Fruit fly (Drosophila melanogaster) whole organism, embryonic: ENCODE results near the gene baf.

Experiments used
- Asciz ChIP-seq: fragments of 200-800 bp; sonication (Bioruptor generic); optimal IDR thresholded peaks from 2 replicates; lab custom pipeline; 2017; ENCODE audit warnings: missing biosample characterization, mild to moderate bottlenecking, missing genetic modification characterization, missing genetic modification reagents
- Bgb ChIP-seq: fragments of 200-800 bp; sonication (Bioruptor generic); IDR thresholded peaks from 2 replicates; pipeline ENCODE4 v1.3.6; 2022; ENCODE audit warnings: missing biosample characterization, missing genetic modification characterization; ENCODE audit not compliant: partially characterized antibody
- CG10321 ChIP-seq: fragments of 200-800 bp; sonication (Bioruptor generic); IDR thresholded peaks from 2 replicates; pipeline ENCODE4 v1.3.6; 2022; ENCODE audit warnings: missing biosample characterization, missing genetic modification characterization
- CG10462 ChIP-seq: fragments of 200-800 bp; sonication (Bioruptor generic); optimal IDR thresholded peaks from 2 replicates; lab custom pipeline; 2016; ENCODE audit warnings: missing biosample characterization, missing genetic modification characterization
- CG10543 ChIP-seq: fragments of 200-800 bp; sonication (Bioruptor generic); optimal IDR thresholded peaks from 3 replicates; lab custom pipeline; 2017; ENCODE audit warnings: missing biosample characterization, mild to moderate bottlenecking, missing genetic modification characterization, moderate library complexity
- CG12071 ChIP-seq: fragments of 200-800 bp; sonication (Bioruptor generic); optimal IDR thresholded peaks from 3 replicates; lab custom pipeline; 2018; ENCODE audit warnings: missing biosample characterization, mild to moderate bottlenecking, missing genetic modification characterization
- CG12219 ChIP-seq: fragments of 200-800 bp; sonication (Bioruptor generic); optimal IDR thresholded peaks from 3 replicates; lab custom pipeline; 2018; ENCODE audit warnings: missing biosample characterization, mild to moderate bottlenecking, missing genetic modification characterization
- CG12391 ChIP-seq: fragments of 200-800 bp; sonication (Bioruptor generic); optimal IDR thresholded peaks from 3 replicates; lab custom pipeline; 2018; ENCODE audit warnings: missing biosample characterization, mild to moderate bottlenecking, missing genetic modification characterization, moderate library complexity
- CG15479 ChIP-seq: fragments of 200-800 bp; sonication (Bioruptor generic); optimal IDR thresholded peaks from 3 replicates; lab custom pipeline; 2019; ENCODE audit warnings: missing biosample characterization, mild to moderate bottlenecking, missing genetic modification characterization, moderate library complexity
- CG17359 ChIP-seq: fragments of 200-800 bp; sonication (Bioruptor generic); optimal IDR thresholded peaks from 3 replicates; lab custom pipeline; 2018; ENCODE audit warnings: missing biosample characterization, mild to moderate bottlenecking, missing genetic modification characterization, moderate library complexity
- CG18011 ChIP-seq: fragments of 200-800 bp; sonication (Bioruptor generic); optimal IDR thresholded peaks from 2 replicates; lab custom pipeline; 2017; ENCODE audit warnings: missing biosample characterization, missing genetic modification characterization, mild to moderate bottlenecking, moderate library complexity, missing genotype
- CG2199 ChIP-seq: fragments of 200-800 bp; sonication (Bioruptor generic); IDR thresholded peaks from 3 replicates; pipeline ENCODE4 v1.3.6; 2022; ENCODE audit warnings: missing biosample characterization, missing genetic modification characterization
- CG3065 ChIP-seq: fragments of 200-800 bp; sonication (Bioruptor generic); optimal IDR thresholded peaks from 2 replicates; lab custom pipeline; 2016; ENCODE audit warnings: missing biosample characterization, missing genetic modification characterization
- CG8089 ChIP-seq: fragments of 200-800 bp; sonication (Bioruptor generic); optimal IDR thresholded peaks from 3 replicates; lab custom pipeline; 2016; ENCODE audit warnings: missing biosample characterization, missing genetic modification characterization
- CG8290 ChIP-seq, 3 experiments: fragments of 200-800 bp; sonication (Bioruptor generic); optimal IDR thresholded peaks; 2 replicates each; lab custom pipeline; 2016 to 2019; ENCODE audit warnings: missing biosample characterization in 3 of 3, missing genetic modification characterization in 3 of 3, mild to moderate bottlenecking in 2 of 3, moderate library complexity in 1 of 3
- Dip3 ChIP-seq: fragments of 200-800 bp; sonication (Bioruptor generic); optimal IDR thresholded peaks from 3 replicates; lab custom pipeline; 2016; ENCODE audit warnings: missing biosample characterization, missing genetic modification characterization
- Drgx ChIP-seq: fragments of 200-800 bp; sonication (Bioruptor generic); IDR thresholded peaks from 2 replicates; pipeline ENCODE4 v1.3.6; 2022; ENCODE audit warnings: missing biosample characterization, missing genetic modification characterization
- Eip74EF ChIP-seq, 2 experiments: fragments of 200-800 bp in 1 of 2; fragments of >200 bp in 1 of 2; sonication (Bioruptor generic) in 1 of 2; optimal IDR thresholded peaks; 2 replicates each; lab custom pipeline; 2017 to 2019; ENCODE audit warnings: missing biosample characterization in 2 of 2, missing genetic modification characterization in 2 of 2, mild to moderate bottlenecking in 1 of 2, moderate library complexity in 1 of 2
- GATAe ChIP-seq: fragments of 200-800 bp; sonication (Bioruptor generic); conservative IDR thresholded peaks from 2 replicates; pipeline ENCODE4 v1.3.6; 2022; ENCODE audit warnings: missing biosample characterization, missing genetic modification characterization
- HHEX ChIP-seq: fragments of 200-800 bp; sonication (Bioruptor generic); optimal IDR thresholded peaks from 3 replicates; lab custom pipeline; 2017; ENCODE audit warnings: missing biosample characterization, mild to moderate bottlenecking, missing genetic modification characterization, missing genetic modification reagents
- Hey ChIP-seq: fragments of 200-800 bp; sonication (Bioruptor generic); optimal IDR thresholded peaks from 3 replicates; lab custom pipeline; 2018; ENCODE audit warnings: missing biosample characterization, mild to moderate bottlenecking, missing genetic modification characterization
- Meics ChIP-seq: fragments of 200-800 bp; sonication (Bioruptor generic); optimal IDR thresholded peaks from 2 replicates; lab custom pipeline; 2017; ENCODE audit warnings: missing biosample characterization, mild to moderate bottlenecking, missing genetic modification characterization
- Pdp1 ChIP-seq, 2 experiments: fragments of 200-800 bp; sonication (Bioruptor generic); optimal IDR thresholded peaks; 3 replicates each; lab custom pipeline; 2016; ENCODE audit warnings: missing biosample characterization in 2 of 2, missing genetic modification characterization in 2 of 2, mild to moderate bottlenecking in 1 of 2, moderate library complexity in 1 of 2
- Ptx1 ChIP-seq: fragments of 200-800 bp; sonication (Bioruptor generic); IDR thresholded peaks from 2 replicates; pipeline ENCODE4 v1.3.6; 2022; ENCODE audit warnings: missing biosample characterization, missing genetic modification characterization
- Taf1 ChIP-seq: fragments of 200-800 bp; sonication (Bioruptor generic); IDR thresholded peaks from 2 replicates; pipeline ENCODE4 v1.3.6; 2022; ENCODE audit warnings: missing biosample characterization, missing genetic modification characterization
- Trl ChIP-seq, 3 experiments: fragments of >200 bp in 2 of 3; fragments of 200-800 bp in 1 of 3; sonication (Bioruptor generic) in 1 of 3; optimal IDR thresholded peaks; 2 replicates in 1 of 3; 3 replicates in 2 of 3; lab custom pipeline; 2016 to 2017; ENCODE audit warnings: missing biosample characterization in 1 of 3, missing genetic modification characterization in 1 of 3
- abd-A ChIP-seq: fragments of 200-800 bp; sonication (Bioruptor generic); optimal IDR thresholded peaks from 3 replicates; lab custom pipeline; 2019; ENCODE audit warnings: missing biosample characterization, mild to moderate bottlenecking, missing genetic modification characterization, moderate library complexity
- bigmax ChIP-seq: fragments of 200-800 bp; sonication (Bioruptor generic); optimal IDR thresholded peaks from 2 replicates; lab custom pipeline; 2018; ENCODE audit warnings: missing biosample characterization, mild to moderate bottlenecking, missing genetic modification characterization
- chinmo ChIP-seq: fragments of 200-800 bp; sonication (Bioruptor generic); IDR thresholded peaks from 4 replicates; pipeline ENCODE4 v1.3.6; 2022; ENCODE audit warnings: missing biosample characterization, missing genetic modification characterization; ENCODE audit not compliant: partially characterized antibody
- chm ChIP-seq: fragments of 200-800 bp; sonication (Bioruptor generic); IDR thresholded peaks from 2 replicates; pipeline ENCODE4 v1.3.6; 2022; ENCODE audit warnings: missing biosample characterization, missing genetic modification characterization
- ci ChIP-seq: fragments of 200-800 bp; sonication (Bioruptor generic); IDR thresholded peaks from 3 replicates; pipeline ENCODE4 v1.3.6; 2022; ENCODE audit warnings: missing biosample characterization, missing genetic modification characterization
- crol ChIP-seq: fragments of 200-800 bp; sonication (Bioruptor generic); IDR thresholded peaks from 2 replicates; pipeline ENCODE4 v1.3.6; 2022; ENCODE audit warnings: missing biosample characterization, missing genetic modification characterization
- exex ChIP-seq: fragments of 200-800 bp; sonication (Bioruptor generic); optimal IDR thresholded peaks from 4 replicates; lab custom pipeline; 2018; ENCODE audit warnings: missing biosample characterization, mild to moderate bottlenecking, missing genetic modification characterization, moderate library complexity
- gcm2 ChIP-seq: fragments of 200-800 bp; sonication (Bioruptor generic); optimal IDR thresholded peaks from 2 replicates; lab custom pipeline; 2016; ENCODE audit warnings: missing biosample characterization, missing genetic modification characterization
- kah ChIP-seq: fragments of 200-800 bp; sonication (Bioruptor generic); optimal IDR thresholded peaks from 2 replicates; lab custom pipeline; 2018; ENCODE audit warnings: missing biosample characterization, mild to moderate bottlenecking, missing genetic modification characterization
- lab ChIP-seq: fragments of 200-800 bp; sonication (Bioruptor generic); optimal IDR thresholded peaks from 3 replicates; lab custom pipeline; 2017; ENCODE audit warnings: missing biosample characterization, missing genetic modification characterization, mild to moderate bottlenecking, moderate library complexity, missing genetic modification reagents
- mirr ChIP-seq: fragments of 200-800 bp; sonication (Bioruptor generic); optimal IDR thresholded peaks from 3 replicates; lab custom pipeline; 2018; ENCODE audit warnings: missing biosample characterization, mild to moderate bottlenecking, missing genetic modification characterization
- mld ChIP-seq: fragments of 200-800 bp; sonication (Bioruptor generic); IDR thresholded peaks from 3 replicates; pipeline ENCODE4 v1.3.6; 2022; ENCODE audit warnings: missing biosample characterization, missing genetic modification characterization; ENCODE audit not compliant: partially characterized antibody
- pnt ChIP-seq: fragments of 200-800 bp; sonication (Bioruptor generic); optimal IDR thresholded peaks from 3 replicates; lab custom pipeline; 2016; ENCODE audit warnings: missing biosample characterization, missing genetic modification characterization
- rib ChIP-seq: fragments of 200-800 bp; sonication (Bioruptor generic); IDR thresholded peaks from 2 replicates; pipeline ENCODE4 v1.3.6; 2022; ENCODE audit warnings: missing biosample characterization, missing genetic modification characterization
- sqz ChIP-seq: fragments of 200-800 bp; sonication (Bioruptor generic); optimal IDR thresholded peaks from 3 replicates; lab custom pipeline; 2018; ENCODE audit warnings: missing biosample characterization, mild to moderate bottlenecking, missing genetic modification characterization
- stc ChIP-seq: fragments of 200-800 bp; sonication (Bioruptor generic); IDR thresholded peaks from 2 replicates; pipeline ENCODE4 v1.3.6; 2022; ENCODE audit warnings: missing biosample characterization, missing genetic modification characterization
- sug ChIP-seq: fragments of 200-800 bp; optimal IDR thresholded peaks from 2 replicates; lab custom pipeline; 2019; ENCODE audit warnings: missing biosample characterization, mild to moderate bottlenecking, missing genetic modification characterization, moderate library complexity
- tll ChIP-seq, 2 experiments: fragments of 200-800 bp in 1 of 2; fragments of >200 bp in 1 of 2; sonication (Bioruptor generic) in 1 of 2; optimal IDR thresholded peaks; 2 replicates each; lab custom pipeline; 2017 to 2019; ENCODE audit warnings: missing biosample characterization in 2 of 2, missing genetic modification characterization in 2 of 2, mild to moderate bottlenecking in 1 of 2, moderate library complexity in 1 of 2
- wor ChIP-seq: fragments of 200-800 bp; sonication (Bioruptor generic); IDR thresholded peaks from 2 replicates; pipeline ENCODE4 v1.3.6; 2022; ENCODE audit warnings: missing biosample characterization, missing genetic modification characterization
- z ChIP-seq: fragments of 200-800 bp; sonication (Bioruptor generic); IDR thresholded peaks from 3 replicates; pipeline ENCODE4 v1.3.6; 2022; ENCODE audit warnings: missing biosample characterization, missing genetic modification characterization
- zfh2 ChIP-seq: fragments of 200-800 bp; sonication (Bioruptor generic); optimal IDR thresholded peaks from 2 replicates; lab custom pipeline; 2016; ENCODE audit warnings: missing biosample characterization, missing genetic modification characterization

The baf gene

dm6 chr2L:7993062-7993685 lies 36.1 kb upstream of the baf start:
- no peak for TF ChIP-seq CG8290 (GFP tag; optimal IDR thresholded peaks at IDR 0.05; lab: Kevin White, UChicago)
- peak in 1 of 2 experiments; percentile 60 for TF ChIP-seq CG8290 (tag; optimal IDR thresholded peaks at IDR 0.05; lab: Kevin White, UChicago)
- TF ChIP-seq Hey (tag; lab: Kevin White, UChicago) = peak; percentile 34
- TF ChIP-seq chm (GFP tag; lab: Robert Waterston, UW) = 0 out of 2 replicates have a peak, but pooled peaks have one; percentile 22
- peak; percentile 49 for TF ChIP-seq exex (tag; lab: Kevin White, UChicago)
- TF ChIP-seq mirr (GFP tag; lab: Kevin White, UChicago) = peak; percentile 19
- peak; percentile 60 for TF ChIP-seq CG10543
- TF ChIP-seq Dip3 (GFP tag; lab: Kevin White, UChicago) = no peak
- no peak for TF ChIP-seq CG12391 (tag; lab: Kevin White, UChicago)
- TF ChIP-seq CG12219 = peak; percentile 12
- TF ChIP-seq kah = peak; percentile 87
- TF ChIP-seq CG18011 (GFP tag; lab: Kevin White, UChicago) = no peak
- TF ChIP-seq Meics (GFP tag; lab: Kevin White, UChicago) = peak; percentile 3
- TF ChIP-seq sug = peak; percentile 58
- peak; percentile 79 for TF ChIP-seq crol (GFP tag; lab: Robert Waterston, UW)
- no peak for TF ChIP-seq z
- TF ChIP-seq CG10321 (GFP tag; lab: Robert Waterston, UW) = no peak
- TF ChIP-seq Pdp1 (GFP tag; optimal IDR thresholded peaks at IDR 0.05; lab: Kevin White, UChicago) = peak in 1 of 2 experiments; percentile 17
- peak in 1 of 2 experiments; percentile 21 for TF ChIP-seq Trl (optimal IDR thresholded peaks at IDR 0.05; lab: Kevin White, UChicago)
- TF ChIP-seq Trl (GFP tag; optimal IDR thresholded peaks at IDR 0.05; lab: Kevin White, UChicago) = no peak
- 0 out of 2 replicates have a peak, but pooled peaks have one; percentile 31 for TF ChIP-seq GATAe (GFP tag; lab: Robert Waterston, UW)
- peak; percentile 48 for TF ChIP-seq abd-A (tag; lab: Kevin White, UChicago)
- TF ChIP-seq rib (GFP tag; lab: Robert Waterston, UW) = peak; percentile 19; the same call in 1 of the 2 replicates
- TF ChIP-seq zfh2 = peak; percentile 13
- peak; percentile 4 for TF ChIP-seq CG12071
- TF ChIP-seq stc (GFP tag; lab: Robert Waterston, UW) = peak; percentile 14; the same call in 1 of the 2 replicates
- TF ChIP-seq CG15479 (GFP tag; lab: Kevin White, UChicago) = peak; percentile 6
- no peak for TF ChIP-seq pnt (GFP tag; lab: Kevin White, UChicago)
- TF ChIP-seq Bgb (GFP tag; lab: Robert Waterston, UW) = no peak
- TF ChIP-seq bigmax = peak; percentile 38
- TF ChIP-seq CG3065 (GFP tag; lab: Kevin White, UChicago) = peak; percentile 25
- 0 out of 4 replicates have a peak, but pooled peaks have one; percentile 20 for TF ChIP-seq chinmo
- TF ChIP-seq ci = peak; percentile 61; the same call in 1 of the 3 replicates
- TF ChIP-seq wor = no peak
- no peak for TF ChIP-seq Asciz (GFP tag; lab: Kevin White, UChicago)
- 0 out of 2 replicates have a peak, but pooled peaks have one; percentile 5 for TF ChIP-seq Ptx1
- peak; percentile 33 for TF ChIP-seq lab (GFP tag; lab: Kevin White, UChicago)
- TF ChIP-seq Eip74EF (GFP tag; optimal IDR thresholded peaks at IDR 0.05; lab: Kevin White, UChicago) = peak in 1 of 2 experiments; percentile 50
- 0 out of 3 replicates have a peak, but pooled peaks have one; percentile 11 for TF ChIP-seq mld (GFP tag; lab: Robert Waterston, UW)
- 0 out of 2 replicates have a peak, but pooled peaks have one; percentile 4 for TF ChIP-seq Taf1 (GFP tag; lab: Robert Waterston, UW)
- TF ChIP-seq gcm2 (GFP tag; lab: Kevin White, UChicago) = no peak
- TF ChIP-seq Drgx (GFP tag; lab: Robert Waterston, UW) = peak; percentile 16; the same call in 1 of the 2 replicates
- TF ChIP-seq HHEX (GFP tag; lab: Kevin White, UChicago) = no peak
- TF ChIP-seq CG8089 (GFP tag; lab: Kevin White, UChicago) = no peak
- no peak for TF ChIP-seq CG10462
- no peak for TF ChIP-seq tll (GFP tag; optimal IDR thresholded peaks at IDR 0.05; lab: Kevin White, UChicago)
- TF ChIP-seq CG17359 (tag; lab: Kevin White, UChicago) = peak; percentile 23
- TF ChIP-seq CG2199 = 0 out of 3 replicates have a peak, but pooled peaks have one; percentile 6
- TF ChIP-seq sqz = no peak
